Worm (Caenorhabditis elegans) whole organism, dauer: ENCODE measurements around the gene T23F11.11.

Experiments
- unc-62 ChIP-seq: sonication (generic microtip); optimal IDR thresholded peaks from 2 replicates; lab custom pipeline; 2017; ENCODE audit warnings: missing biosample characterization, missing genetic modification reagents, missing genetic modification characterization

Gene T23F11.11

DNA sequence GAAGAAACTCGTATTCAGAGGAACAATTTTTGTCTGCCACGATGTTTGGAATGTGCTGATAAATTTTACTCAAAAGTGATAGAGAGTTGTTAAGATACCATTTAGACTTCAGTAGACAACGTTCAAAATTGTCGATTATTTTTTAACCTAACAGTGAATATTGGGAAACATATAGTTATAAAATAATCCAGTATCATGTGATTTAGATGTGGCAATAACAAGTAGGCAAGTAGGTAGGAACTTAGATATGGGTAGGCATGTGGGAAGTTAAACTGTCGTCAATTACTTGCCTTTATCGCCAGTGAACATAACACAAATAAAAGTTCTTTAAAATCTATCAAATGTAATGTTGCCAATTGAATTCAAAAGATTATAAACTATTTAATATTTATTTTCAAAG, at the start of gene T23F11.11:
TSS of gene T23F11.11 (minus strand) at position 101 of the 400 bp plus-strand sequence.
- TF ChIP-seq unc-62 (GFP tag; lab: Kevin White, UChicago): no peak

DNA sequence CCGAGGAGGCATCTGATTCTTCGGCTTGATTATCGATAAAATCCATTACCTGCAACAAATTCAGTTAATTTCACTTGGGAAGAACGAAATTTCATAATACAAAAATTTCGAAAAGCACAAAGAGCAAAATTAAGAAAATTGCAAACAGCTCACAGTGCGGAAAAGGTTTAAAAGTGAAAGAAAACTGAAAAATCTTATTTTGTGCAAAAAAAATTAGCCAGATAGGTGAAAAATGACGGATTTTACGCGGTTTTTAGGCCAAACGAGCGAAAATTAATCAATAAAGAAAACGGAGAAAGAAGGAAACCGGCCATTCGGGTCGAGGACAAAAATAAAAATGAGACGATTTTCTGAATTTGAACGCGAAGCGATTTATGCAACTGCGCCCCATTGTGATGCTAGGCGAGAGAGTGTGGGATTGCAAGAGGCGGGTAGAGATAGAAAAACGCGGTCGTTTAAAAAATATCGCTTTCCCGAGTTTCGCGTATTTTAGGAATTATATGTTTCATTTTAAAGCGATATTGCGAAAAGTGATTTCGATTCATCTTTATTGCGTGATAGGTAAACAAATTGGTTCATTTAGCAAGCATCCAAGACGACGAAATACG, 49.3 kb upstream of the T23F11.11 start, which contains the start of gene emb-5:
TSS of gene emb-5 (minus strand) at position 51 of the 608 bp plus-strand sequence.
- TF ChIP-seq unc-62 (GFP tag; lab: Kevin White, UChicago): no peak

DNA sequence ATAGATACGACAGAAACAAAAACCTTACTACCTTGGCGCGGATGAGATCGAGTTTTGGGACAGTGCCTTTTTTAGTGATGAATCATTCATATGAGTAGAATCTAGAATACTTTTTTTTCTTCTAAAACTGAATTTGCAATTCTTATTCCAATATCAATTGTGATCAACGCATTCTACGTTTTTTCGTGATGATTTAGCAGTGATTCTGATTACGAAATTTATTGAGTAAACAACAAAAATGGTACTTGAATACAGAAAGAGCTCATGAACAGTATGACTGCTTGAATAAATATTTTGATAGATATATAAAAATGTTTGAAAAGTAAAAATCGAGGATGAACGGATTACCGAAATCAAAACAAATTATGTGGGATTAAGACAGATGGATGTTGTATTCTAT, 43.7 kb upstream of the T23F11.11 start, which contains the start of gene him-18:
TSS of gene him-18 (minus strand) at position 101 of the 400 bp plus-strand sequence.
- TF ChIP-seq unc-62 (GFP tag; lab: Kevin White, UChicago): no peak

- TF ChIP-seq unc-62 (GFP tag; lab: Kevin White, UChicago): no peak
These were observed 37.5 kb upstream of the T23F11.11 start, which contains the start of gene T04A8.18 for ce11 chrIII:4708909-4709308. Gene T04A8.18 (plus strand): TSS chrIII:4709209.

DNA sequence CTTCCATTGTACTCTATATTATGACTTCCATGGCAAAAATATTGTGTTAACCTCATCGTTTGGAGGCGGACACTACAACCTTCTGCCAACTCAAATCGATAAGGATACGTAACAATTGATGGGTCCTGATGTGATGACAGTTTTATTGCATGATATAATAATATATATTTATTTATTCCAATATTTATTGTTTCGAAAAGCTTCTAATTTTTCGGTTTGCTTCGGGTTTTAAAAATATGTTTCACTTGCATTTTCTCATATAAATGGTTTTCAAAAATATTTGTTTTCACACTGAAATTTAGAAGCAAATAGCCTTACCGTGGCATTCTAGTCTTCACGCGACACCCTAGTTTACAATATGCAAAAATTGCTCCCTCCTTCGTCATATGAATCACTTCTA, 35.3 kb upstream of the T23F11.11 start, which contains the start of gene T04A8.13:
TSS of gene T04A8.13 (plus strand) at position 301 of the 400 bp plus-strand sequence.
- no peak for TF ChIP-seq unc-62 (GFP tag; lab: Kevin White, UChicago)

- TF ChIP-seq unc-62 (GFP tag; lab: Kevin White, UChicago): no peak
These were observed 33.8 kb upstream of the T23F11.11 start, which contains the start of gene pgap-2 for ce11 chrIII:4705207-4705606. Gene pgap-2 (plus strand): TSS chrIII:4705507.

- TF ChIP-seq unc-62 (GFP tag; lab: Kevin White, UChicago): no peak
These were observed 32.6 kb upstream of the T23F11.11 start, which contains the start of the genes clp-2 and mrpl-16 for ce11 chrIII:4703932-4704454. Gene clp-2 (minus strand): TSS chrIII:4704025. Gene mrpl-16 (plus strand): TSS chrIII:4704404.

DNA sequence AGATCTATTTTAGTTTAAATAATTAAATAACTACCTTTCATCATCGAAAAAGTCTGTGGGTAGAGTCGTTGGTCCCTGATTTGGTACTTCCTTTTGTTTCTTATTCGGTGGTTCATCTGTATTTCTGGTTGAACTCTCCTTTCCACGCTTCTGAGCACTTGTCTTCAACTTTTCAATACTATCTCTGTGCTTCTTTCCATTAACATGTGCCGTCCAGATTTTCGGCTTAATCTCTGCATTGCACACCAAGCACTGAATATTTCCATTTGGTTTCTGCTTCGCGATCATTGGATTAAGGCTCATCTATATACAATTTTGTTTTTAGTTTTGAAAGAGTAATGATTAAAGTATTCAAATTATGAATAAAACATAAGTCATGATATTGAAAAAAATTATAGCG, 28.5 kb upstream of the T23F11.11 start, which contains the start of gene sel-13:
TSS of gene sel-13 (minus strand) at position 303 of the 400 bp plus-strand sequence.
- no peak for TF ChIP-seq unc-62 (GFP tag; lab: Kevin White, UChicago)

DNA sequence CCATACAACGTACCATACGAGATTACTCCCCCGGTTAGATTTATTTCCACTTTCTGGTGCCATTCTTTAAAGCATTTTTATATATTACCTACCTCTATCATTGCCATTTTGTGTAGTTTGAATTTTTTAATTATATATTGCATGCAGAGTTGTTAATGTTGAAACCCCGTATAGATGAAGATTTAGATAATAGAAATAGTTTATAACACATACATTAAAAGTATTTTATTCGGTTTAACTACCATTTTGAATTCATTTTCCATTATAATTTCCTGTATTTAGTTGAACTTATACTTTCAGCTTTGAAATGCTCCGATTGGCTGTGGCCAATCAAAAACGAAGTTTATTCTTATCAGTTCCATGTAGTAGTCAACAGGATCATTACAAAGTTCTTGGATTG, 26.4 kb upstream of the T23F11.11 start, which contains the start of gene dnj-18:
TSS of gene dnj-18 (plus strand) at position 301 of the 400 bp plus-strand sequence.
- no peak for TF ChIP-seq unc-62 (GFP tag; lab: Kevin White, UChicago)

- TF ChIP-seq unc-62 (GFP tag; lab: Kevin White, UChicago): no peak
These were observed 25.5 kb upstream of the T23F11.11 start for ce11 chrIII:4696903-4697302.

- no peak for TF ChIP-seq unc-62 (GFP tag; lab: Kevin White, UChicago)
These were observed 23.7 kb upstream of the T23F11.11 start, which contains the start of gene T04A8.7 for ce11 chrIII:4695057-4695456. Gene T04A8.7 (plus strand): TSS chrIII:4695357.

DNA sequence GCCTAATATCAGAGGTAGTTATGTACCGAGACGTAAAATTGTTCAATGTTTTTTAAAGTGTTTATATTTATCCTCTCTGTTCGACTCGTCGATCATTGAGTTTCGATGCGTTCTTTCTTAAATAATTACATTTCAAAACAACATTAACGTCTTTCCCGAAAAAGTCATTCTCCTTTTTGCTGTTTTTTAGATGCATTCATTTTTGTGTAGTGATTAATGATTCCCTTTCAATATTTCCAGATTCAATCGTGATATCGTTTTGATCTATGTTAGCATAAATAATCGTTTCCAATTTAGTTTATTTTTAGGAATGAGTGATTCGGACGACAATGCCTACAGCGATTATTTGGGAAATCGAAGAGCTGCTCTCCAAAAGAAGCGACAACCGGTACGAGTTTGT, 22.3 kb upstream of the T23F11.11 start, which contains the start of gene T04A8.8:
TSS of gene T04A8.8 (plus strand) at position 301 of the 400 bp plus-strand sequence.
- TF ChIP-seq unc-62 (GFP tag; lab: Kevin White, UChicago): no peak

ce11 chrIII:4693281-4693680, 21.9 kb upstream of the T23F11.11 start, which contains the start of gene nifk-1:
Gene nifk-1 (minus strand): TSS chrIII:4693307.
- no peak for TF ChIP-seq unc-62 (GFP tag; lab: Kevin White, UChicago)

DNA sequence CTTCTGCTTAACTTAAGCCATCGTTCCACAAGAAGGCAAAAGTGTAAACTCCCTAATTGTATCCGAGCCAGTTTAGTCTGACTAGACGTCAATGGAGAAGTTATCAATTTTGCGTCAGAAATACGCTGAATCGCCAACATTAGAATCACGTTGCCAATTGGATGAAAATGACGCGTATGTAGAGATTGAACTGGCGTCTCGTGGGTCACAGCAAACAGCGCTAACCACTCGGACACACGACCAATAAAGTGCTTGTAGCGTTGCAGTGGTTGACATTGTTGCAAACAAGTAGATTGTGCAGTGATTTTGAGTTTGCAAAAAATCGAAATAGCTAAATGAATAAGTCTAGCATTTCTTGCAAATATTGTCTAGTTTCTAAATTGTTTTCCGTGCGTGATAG, 18.2 kb upstream of the T23F11.11 start:
- no peak for TF ChIP-seq unc-62 (GFP tag; lab: Kevin White, UChicago)

- no peak for TF ChIP-seq unc-62 (GFP tag; lab: Kevin White, UChicago)
These were observed 17.6 kb upstream of the T23F11.11 start, which contains the start of gene ppat-1 for ce11 chrIII:4688965-4689364. Gene ppat-1 (plus strand): TSS chrIII:4689280.

DNA sequence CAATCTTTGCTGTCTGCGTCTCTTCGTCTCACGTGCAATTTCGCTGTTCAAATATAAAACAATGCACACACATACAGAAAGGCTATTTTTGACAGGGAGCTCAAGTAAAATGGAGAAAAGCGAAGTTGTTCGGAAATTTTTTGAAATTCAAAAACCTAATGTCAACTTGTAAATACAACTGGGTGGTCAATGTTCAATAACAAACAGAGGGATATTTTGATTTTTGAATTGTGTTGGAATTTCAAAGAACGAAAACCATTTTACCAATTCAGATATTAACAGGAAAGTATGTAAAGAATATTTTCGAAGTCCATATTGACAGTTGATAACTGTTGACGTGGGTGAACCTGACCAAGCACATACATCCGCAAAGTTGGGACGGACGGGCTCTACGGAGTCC, 17.0 kb upstream of the T23F11.11 start, which contains the start of gene tag-243:
TSS of gene tag-243 (minus strand) at position 101 of the 400 bp plus-strand sequence.
- TF ChIP-seq unc-62 (GFP tag; lab: Kevin White, UChicago): no peak
